Worm (Caenorhabditis elegans): ENCODE measurements around the gene dpf-6.

- TF ChIP-seq fkh-10 (GFP tag; optimal IDR thresholded peaks at IDR 0.05), result no peak
- no peak for TF ChIP-seq unc-86 (tag; optimal IDR thresholded peaks at IDR 0.05)
These were observed 31.2 kb downstream of the dpf-6 start for ce11 chrIII:8069206-8069605.

Measured in whole organism, late embryonic.